Worm (Caenorhabditis elegans) whole organism, L4/young adult: ENCODE results near the gene gei-13.
A peak's percentile ranks its signal among the peaks of the same experiment; 100 is the strongest.

ENCODE experiments used
- dao-5 ChIP-seq: sonication (generic microtip); optimal IDR thresholded peaks from 2 replicates; lab custom pipeline; 2016; ENCODE audit warnings: missing genotype, missing genetic modification characterization, moderate library complexity, missing compliant biosample characterization
- him-1 ChIP-seq: sonication (generic microtip); optimal IDR thresholded peaks from 2 replicates; lab custom pipeline; 2016; ENCODE audit warnings: missing genotype, missing genetic modification reagents, missing genetic modification characterization, missing compliant biosample characterization

DNA sequence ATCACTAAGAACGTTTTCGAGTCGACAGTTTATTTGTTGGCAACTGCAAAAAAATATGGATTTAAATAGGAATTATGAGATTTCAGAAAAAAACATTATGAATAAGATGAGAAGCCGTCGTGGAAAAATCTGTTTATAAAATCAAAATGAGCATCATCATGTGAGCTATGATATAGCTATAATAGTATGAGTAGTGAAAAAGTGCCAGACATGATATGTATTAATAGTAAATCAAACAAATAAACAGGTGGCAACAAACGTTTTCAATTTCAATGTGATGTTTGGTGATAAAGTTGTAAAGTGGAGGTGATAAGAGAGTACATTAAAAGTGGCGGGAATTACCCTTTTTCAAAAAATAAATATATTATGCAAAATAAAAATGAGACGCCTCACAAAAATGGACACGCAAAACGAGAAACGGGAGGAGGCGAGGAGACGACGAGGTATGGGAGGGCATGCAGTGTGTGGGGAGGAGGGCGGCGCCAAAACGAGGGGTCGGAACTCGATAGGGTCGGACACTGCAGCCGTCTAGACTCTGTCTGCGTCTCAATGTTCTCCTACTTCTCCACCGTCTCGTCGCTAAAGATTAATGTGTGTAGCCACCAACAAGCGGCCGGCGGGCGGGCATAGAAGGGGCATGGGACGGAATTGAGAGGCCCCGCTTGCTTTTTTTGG, 30.8 kb upstream of the gei-13 start, which contains the start of gene C07A9.9:
- TF ChIP-seq dao-5 (tag; lab: Kevin White, UChicago), result no peak
- TF ChIP-seq him-1, result peak; percentile 91
